Worm (Caenorhabditis elegans) whole organism, L2 larva: ENCODE data around the gene dnj-18.

Source experiments
- C34F6.9 ChIP-seq: fragments of 150-350 bp; optimal IDR thresholded peaks from 2 replicates; lab custom pipeline; 2014; ENCODE audit warnings: missing biosample characterization, missing genetic modification characterization
- F13H6.1 ChIP-seq: sonication (generic microtip); optimal IDR thresholded peaks from 2 replicates; lab custom pipeline; 2016; ENCODE audit warnings: missing genetic modification characterization, missing compliant biosample characterization
- R02D3.7 ChIP-seq: fragments of 150-350 bp; optimal IDR thresholded peaks from 2 replicates; lab custom pipeline; 2014; ENCODE audit warnings: missing biosample characterization, missing genetic modification characterization
- Y55F3AM.14 ChIP-seq: fragments of 200-800 bp; sonication (Bioruptor generic); optimal IDR thresholded peaks from 2 replicates; lab custom pipeline; 2018; ENCODE audit warnings: mild to moderate bottlenecking, missing genetic modification characterization, missing compliant biosample characterization
- alr-1 ChIP-seq: fragments of 150-350 bp; optimal IDR thresholded peaks from 2 replicates; lab custom pipeline; 2014; ENCODE audit warnings: missing biosample characterization, missing genetic modification characterization
- aly-2 ChIP-seq: fragments of 150-350 bp; optimal IDR thresholded peaks from 2 replicates; lab custom pipeline; 2014; ENCODE audit warnings: missing biosample characterization, missing genetic modification characterization
- ceh-16 ChIP-seq: fragments of 150-350 bp; optimal IDR thresholded peaks from 2 replicates; lab custom pipeline; 2014; ENCODE audit warnings: missing biosample characterization, missing genetic modification characterization
- ceh-82 ChIP-seq: fragments of 150-350 bp; optimal IDR thresholded peaks from 2 replicates; lab custom pipeline; 2014; ENCODE audit warnings: missing biosample characterization, missing genetic modification characterization
- crh-2 ChIP-seq: sonication (generic microtip); optimal IDR thresholded peaks from 2 replicates; lab custom pipeline; 2017; ENCODE audit warnings: missing biosample characterization, missing genetic modification characterization
- dmd-4 ChIP-seq: sonication (generic microtip); optimal IDR thresholded peaks from 2 replicates; lab custom pipeline; 2017; ENCODE audit warnings: missing biosample characterization, missing genetic modification characterization
- egl-27 ChIP-seq: sonication (generic microtip); optimal IDR thresholded peaks from 3 replicates; lab custom pipeline; 2017; ENCODE audit warnings: missing biosample characterization, missing genetic modification reagents, missing genetic modification characterization
- elt-1 ChIP-seq: fragments of 150-350 bp; optimal IDR thresholded peaks from 2 replicates; lab custom pipeline; 2014; ENCODE audit warnings: missing biosample characterization, missing genetic modification characterization
- gmeb-1 ChIP-seq: fragments of 150-350 bp; optimal IDR thresholded peaks from 2 replicates; lab custom pipeline; 2014; ENCODE audit warnings: missing biosample characterization, missing genetic modification characterization
- lin-11 ChIP-seq: fragments of 150-350 bp; sonication (generic microtip); optimal IDR thresholded peaks from 2 replicates; lab custom pipeline; 2014; ENCODE audit warnings: missing biosample characterization, missing genetic modification characterization, inconsistent platforms, mixed read lengths
- lin-13 ChIP-seq: fragments of 150-350 bp; optimal IDR thresholded peaks from 2 replicates; lab custom pipeline; 2014; ENCODE audit warnings: missing biosample characterization, missing genetic modification reagents, missing genetic modification characterization
- lsy-2 ChIP-seq, 2 experiments: fragments of 150-350 bp in 1 of 2; sonication (generic microtip) in 1 of 2; optimal IDR thresholded peaks; 2 replicates each; lab custom pipeline; 2014 to 2017; ENCODE audit warnings: missing biosample characterization in 2 of 2, missing genetic modification characterization in 2 of 2
- mbf-1 ChIP-seq: sonication (generic microtip); optimal IDR thresholded peaks from 2 replicates; lab custom pipeline; 2017; ENCODE audit warnings: missing biosample characterization, missing genetic modification characterization
- mdl-1 ChIP-seq, 2 experiments: fragments of 150-350 bp in 1 of 2; sonication (generic microtip) in 1 of 2; optimal IDR thresholded peaks; 2 replicates each; lab custom pipeline; 2017; ENCODE audit warnings: missing biosample characterization in 2 of 2, missing genetic modification characterization in 2 of 2
- nhr-10 ChIP-seq: sonication (generic microtip); optimal IDR thresholded peaks from 2 replicates; lab custom pipeline; 2017; ENCODE audit warnings: missing biosample characterization, missing genetic modification characterization
- nhr-11 ChIP-seq: fragments of 150-350 bp; optimal IDR thresholded peaks from 2 replicates; lab custom pipeline; 2014; ENCODE audit warnings: missing biosample characterization, missing genetic modification characterization
- nhr-12 ChIP-seq: fragments of 150-350 bp; optimal IDR thresholded peaks from 2 replicates; lab custom pipeline; 2014; ENCODE audit warnings: missing biosample characterization, missing genetic modification characterization
- nhr-129 ChIP-seq: fragments of 150-350 bp; optimal IDR thresholded peaks from 2 replicates; lab custom pipeline; 2014; ENCODE audit warnings: missing biosample characterization, missing genetic modification characterization
- nhr-237 ChIP-seq: fragments of 150-350 bp; optimal IDR thresholded peaks from 2 replicates; lab custom pipeline; 2014; ENCODE audit warnings: missing biosample characterization, missing genetic modification characterization
- nhr-25 ChIP-seq: fragments of 150-350 bp; sonication (generic microtip); optimal IDR thresholded peaks from 3 replicates; lab custom pipeline; 2014; ENCODE audit warnings: missing biosample characterization, missing genetic modification characterization
- nhr-6 ChIP-seq: fragments of 150-350 bp; optimal IDR thresholded peaks from 2 replicates; lab custom pipeline; 2014; ENCODE audit warnings: missing biosample characterization, missing genetic modification characterization
- sem-4 ChIP-seq: fragments of 150-350 bp; optimal IDR thresholded peaks from 2 replicates; lab custom pipeline; 2014; ENCODE audit warnings: missing biosample characterization, missing genetic modification reagents, missing genetic modification characterization
- sma-3 ChIP-seq: sonication (generic microtip); optimal IDR thresholded peaks from 2 replicates; lab custom pipeline; 2016; ENCODE audit warnings: missing genetic modification reagents, missing genetic modification characterization, missing compliant biosample characterization
- sma-9 ChIP-seq, 2 experiments: fragments of 150-350 bp in 1 of 2; sonication (generic microtip) in 1 of 2; optimal IDR thresholded peaks; 2 replicates each; lab custom pipeline; 2014 to 2016; ENCODE audit warnings: missing genetic modification characterization in 2 of 2, mild to moderate bottlenecking in 1 of 2, missing biosample characterization in 1 of 2, missing compliant biosample characterization in 1 of 2, missing genetic modification reagents in 1 of 2, moderate library complexity in 1 of 2
- unc-55 ChIP-seq: fragments of 150-350 bp; sonication (generic microtip); optimal IDR thresholded peaks from 3 replicates; lab custom pipeline; 2014; ENCODE audit warnings: missing biosample characterization, missing genetic modification reagents, missing genetic modification characterization
- unc-62 ChIP-seq: fragments of 150-350 bp; optimal IDR thresholded peaks from 2 replicates; lab custom pipeline; 2014; ENCODE audit warnings: missing biosample characterization, missing genetic modification reagents, missing genetic modification characterization
- zag-1 ChIP-seq: fragments of 150-350 bp; optimal IDR thresholded peaks from 2 replicates; lab custom pipeline; 2014; ENCODE audit warnings: missing biosample characterization, missing genetic modification characterization
- ztf-11 ChIP-seq: sonication (generic microtip); optimal IDR thresholded peaks from 2 replicates; lab custom pipeline; 2017; ENCODE audit warnings: missing biosample characterization, missing genetic modification characterization
- ztf-4 ChIP-seq: fragments of 150-350 bp; optimal IDR thresholded peaks from 2 replicates; lab custom pipeline; 2014; ENCODE audit warnings: missing biosample characterization, missing genetic modification characterization

dnj-18 gene

DNA sequence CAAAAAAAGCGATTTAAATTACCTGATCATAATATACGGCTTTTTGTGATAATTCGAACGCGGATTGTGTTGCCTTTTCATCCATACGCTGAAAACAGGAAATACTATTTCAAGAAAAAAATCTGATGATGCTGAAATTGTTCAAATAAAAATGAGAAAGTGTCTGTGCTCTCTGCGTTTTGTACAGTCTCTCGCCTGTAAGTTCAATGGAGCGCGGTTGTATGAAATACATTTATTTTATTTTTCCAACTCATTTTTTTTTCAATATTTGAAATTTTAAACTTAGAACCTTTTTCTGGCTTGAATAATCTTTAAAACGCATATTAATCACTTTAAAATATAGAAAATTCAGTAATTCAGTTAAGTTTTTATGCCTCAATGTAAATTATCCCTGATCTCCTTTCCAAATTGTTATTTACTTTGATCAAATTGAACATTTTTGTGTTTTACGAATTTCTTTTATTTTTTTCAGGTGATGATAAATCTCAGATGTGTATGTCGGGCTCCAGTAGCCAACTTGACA is 6.1 kb downstream of the dnj-18 start, which contains the start of the genes clp-2 and mrpl-16:
Gene clp-2, minus strand, starts transcription at position 94 of the 523 bp plus-strand sequence.
Gene mrpl-16, plus strand, starts transcription at position 473 of the 523 bp plus-strand sequence.
- TF ChIP-seq R02D3.7 (tag; lab: Kevin White, UChicago) = no peak
- TF ChIP-seq zag-1 (tag; lab: Kevin White, UChicago) = no peak
- no peak for TF ChIP-seq gmeb-1 (tag; lab: Kevin White, UChicago)
- no peak for TF ChIP-seq Y55F3AM.14 (GFP tag; lab: Kevin White, UChicago)
- TF ChIP-seq egl-27 (tag; lab: Kevin White, UChicago) = no peak
- no peak for TF ChIP-seq lin-13
- no peak for TF ChIP-seq nhr-6 (tag; lab: Kevin White, UChicago)
- peak; percentile 12 for TF ChIP-seq crh-2 (tag; lab: Kevin White, UChicago)
- TF ChIP-seq nhr-10 (tag; lab: Kevin White, UChicago) = no peak
- no peak for TF ChIP-seq ceh-16 (tag; lab: Kevin White, UChicago)
- TF ChIP-seq mbf-1 = no peak
- TF ChIP-seq unc-62 (GFP tag; lab: Kevin White, UChicago) = no peak
- TF ChIP-seq ztf-4 = no peak
- TF ChIP-seq lin-11 (tag; lab: Kevin White, UChicago) = no peak
- TF ChIP-seq C34F6.9 (tag; lab: Kevin White, UChicago) = peak; percentile 58
- peak; percentile 59 for TF ChIP-seq unc-55 (GFP tag; lab: Kevin White, UChicago)
- TF ChIP-seq elt-1 (tag; lab: Kevin White, UChicago) = no peak
- peak in 1 of 2 experiments; percentile 59 for TF ChIP-seq lsy-2 (tag; optimal IDR thresholded peaks at IDR 0.05; lab: Kevin White, UChicago)
- TF ChIP-seq sem-4 (tag; lab: Kevin White, UChicago) = no peak
- TF ChIP-seq, all 48 proteins: peak for 4

DNA sequence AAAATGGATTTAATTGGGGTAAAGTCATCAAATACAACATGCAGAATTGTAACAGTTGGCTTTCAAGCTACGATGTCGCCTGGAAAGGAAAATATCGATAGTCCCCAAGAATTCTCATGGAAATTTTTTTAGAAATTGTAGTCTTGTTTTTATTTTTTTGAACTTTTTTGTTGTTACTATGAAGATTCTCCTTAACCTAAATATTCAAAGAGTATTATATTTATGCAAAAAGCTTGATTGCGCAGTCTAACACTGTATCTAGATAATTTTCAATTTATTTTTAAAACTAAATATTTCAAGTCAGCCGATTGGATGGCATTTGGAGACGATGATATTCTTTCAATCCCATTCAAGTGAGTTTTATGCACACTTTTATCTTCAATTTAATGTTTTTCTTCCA is 7.3 kb downstream of the dnj-18 start, which contains the start of gene pgap-2:
Gene pgap-2, plus strand, starts transcription at position 301 of the 400 bp plus-strand sequence.
- TF ChIP-seq F13H6.1 (tag; lab: Kevin White, UChicago) (no peak), elt-1 (tag; lab: Kevin White, UChicago) (no peak), alr-1 (tag; lab: Kevin White, UChicago) (no peak), nhr-12 (no peak), nhr-237 (tag; lab: Kevin White, UChicago) (no peak), nhr-11 (tag; lab: Kevin White, UChicago) (no peak), mdl-1 (tag; optimal IDR thresholded peaks at IDR 0.05; lab: Kevin White, UChicago) (no peak), nhr-129 (tag; lab: Kevin White, UChicago) (no peak), ceh-82 (tag; lab: Kevin White, UChicago) (no peak), gmeb-1 (tag; lab: Kevin White, UChicago) (no peak), unc-55 (GFP tag; lab: Kevin White, UChicago) (no peak), dmd-4 (tag; lab: Kevin White, UChicago) (no peak), zag-1 (tag; lab: Kevin White, UChicago) (no peak), R02D3.7 (tag; lab: Kevin White, UChicago) (no peak)
- TF ChIP-seq, all 48 proteins: peak for 0

- TF ChIP-seq nhr-11 (tag; lab: Kevin White, UChicago) = no peak
- TF ChIP-seq aly-2 (tag; lab: Kevin White, UChicago) = no peak
- no peak for TF ChIP-seq nhr-237 (tag; lab: Kevin White, UChicago)
Observed at ce11 chrIII:4706678-4707077, 8.8 kb downstream of the dnj-18 start, which contains the start of gene T04A8.13. T04A8.13 (plus strand) TSS chrIII:4706978.

DNA sequence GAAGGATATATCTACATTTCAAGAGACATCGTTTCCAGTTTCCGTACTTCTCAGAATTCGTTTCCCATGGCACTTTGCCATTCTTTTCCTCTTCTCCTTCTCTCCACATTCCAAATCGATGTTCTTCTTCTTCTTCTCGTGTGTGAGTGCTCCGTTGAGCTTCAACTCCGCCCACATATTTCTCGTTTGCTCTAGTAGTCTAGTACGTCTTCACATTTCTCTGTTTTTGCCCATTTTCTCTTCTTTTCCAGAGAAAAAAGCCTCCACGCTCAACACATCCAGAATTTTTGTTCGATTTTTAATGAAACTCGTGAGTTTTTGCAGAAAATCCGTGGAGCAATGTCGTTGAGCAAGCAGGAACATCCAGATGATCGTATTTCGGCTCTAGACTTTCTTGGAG is 11.0 kb downstream of the dnj-18 start, which contains the start of gene T04A8.18:
Gene T04A8.18, plus strand, starts transcription at position 301 of the 400 bp plus-strand sequence.
- no peak for TF ChIP-seq mdl-1 (tag; optimal IDR thresholded peaks at IDR 0.05; lab: Kevin White, UChicago)
- TF ChIP-seq lsy-2 (tag; optimal IDR thresholded peaks at IDR 0.05; lab: Kevin White, UChicago) = no peak
- TF ChIP-seq sma-3 (GFP tag; lab: Kevin White, UChicago) = no peak
- TF ChIP-seq elt-1 (tag; lab: Kevin White, UChicago) = no peak
- no peak for TF ChIP-seq sma-9 (GFP tag; optimal IDR thresholded peaks at IDR 0.05; lab: Kevin White, UChicago)
- TF ChIP-seq sma-9 (tag; optimal IDR thresholded peaks at IDR 0.05; lab: Kevin White, UChicago) = no peak
- TF ChIP-seq nhr-129 (tag; lab: Kevin White, UChicago) = no peak
- no peak for TF ChIP-seq sem-4 (tag; lab: Kevin White, UChicago)
- peak; percentile 4 for TF ChIP-seq unc-55 (GFP tag; lab: Kevin White, UChicago)

DNA sequence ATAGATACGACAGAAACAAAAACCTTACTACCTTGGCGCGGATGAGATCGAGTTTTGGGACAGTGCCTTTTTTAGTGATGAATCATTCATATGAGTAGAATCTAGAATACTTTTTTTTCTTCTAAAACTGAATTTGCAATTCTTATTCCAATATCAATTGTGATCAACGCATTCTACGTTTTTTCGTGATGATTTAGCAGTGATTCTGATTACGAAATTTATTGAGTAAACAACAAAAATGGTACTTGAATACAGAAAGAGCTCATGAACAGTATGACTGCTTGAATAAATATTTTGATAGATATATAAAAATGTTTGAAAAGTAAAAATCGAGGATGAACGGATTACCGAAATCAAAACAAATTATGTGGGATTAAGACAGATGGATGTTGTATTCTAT is 17.2 kb downstream of the dnj-18 start, which contains the start of gene him-18:
Gene him-18, minus strand, starts transcription at position 101 of the 400 bp plus-strand sequence.
- no peak for TF ChIP-seq ztf-11 (tag; lab: Kevin White, UChicago)
- no peak for TF ChIP-seq mbf-1
- no peak for TF ChIP-seq dmd-4 (tag; lab: Kevin White, UChicago)
- no peak for TF ChIP-seq nhr-25
